Fruit fly (Drosophila melanogaster) whole organism, prepupa: ENCODE measurements around the gene Usp10.
"Not testable (repeated sequence)": the region's sequence is repeated elsewhere in the genome, so short reads cannot be mapped to it uniquely, and the experiment has no call there.

Experiments used
- Blimp-1 ChIP-seq: fragments of 200-800 bp; sonication (Bioruptor generic); optimal IDR thresholded peaks from 3 replicates; lab custom pipeline; 2017; ENCODE audit warnings: missing biosample characterization, missing genetic modification characterization, mild to moderate bottlenecking, moderate library complexity, missing genetic modification reagents
- CG10631 ChIP-seq: fragments of 200-800 bp; sonication (Bioruptor generic); optimal IDR thresholded peaks from 2 replicates; lab custom pipeline; 2016; ENCODE audit warnings: missing biosample characterization, missing genetic modification characterization
- CG10669 ChIP-seq: fragments of 200-800 bp; sonication (Bioruptor generic); optimal IDR thresholded peaks from 3 replicates; lab custom pipeline; 2018; ENCODE audit warnings: missing biosample characterization, mild to moderate bottlenecking, missing genetic modification characterization, moderate library complexity
- CG11762 ChIP-seq: fragments of 200-800 bp; sonication (Bioruptor generic); optimal IDR thresholded peaks from 3 replicates; lab custom pipeline; 2016; ENCODE audit warnings: missing biosample characterization, missing genetic modification characterization; ENCODE audit not compliant: insufficient read depth
- CG11902 ChIP-seq: fragments of 200-800 bp; sonication (Bioruptor generic); optimal IDR thresholded peaks from 3 replicates; lab custom pipeline; 2016; ENCODE audit warnings: missing biosample characterization, missing genetic modification characterization
- CG1621 ChIP-seq: fragments of 200-800 bp; sonication (Bioruptor generic); optimal IDR thresholded peaks from 3 replicates; lab custom pipeline; 2018; ENCODE audit warnings: missing biosample characterization, mild to moderate bottlenecking, missing genetic modification characterization
- CG16779 ChIP-seq: fragments of 200-800 bp; sonication (Bioruptor generic); optimal IDR thresholded peaks from 3 replicates; lab custom pipeline; 2017; ENCODE audit warnings: missing biosample characterization, mild to moderate bottlenecking, missing genetic modification characterization
- CG3032 ChIP-seq: fragments of 200-800 bp; optimal IDR thresholded peaks from 2 replicates; lab custom pipeline; 2019; ENCODE audit warnings: missing biosample characterization, mild to moderate bottlenecking, missing genetic modification characterization, moderate library complexity
- CG31627 ChIP-seq: fragments of 200-800 bp; sonication (Bioruptor generic); optimal IDR thresholded peaks from 3 replicates; lab custom pipeline; 2016; ENCODE audit warnings: missing biosample characterization, missing genetic modification characterization
- CG34406 ChIP-seq: fragments of 200-800 bp; sonication (Bioruptor generic); optimal IDR thresholded peaks from 3 replicates; lab custom pipeline; 2016; ENCODE audit warnings: missing biosample characterization, missing genetic modification characterization
- CG3919 ChIP-seq: fragments of 200-800 bp; sonication (Bioruptor generic); optimal IDR thresholded peaks from 3 replicates; lab custom pipeline; 2016; ENCODE audit warnings: missing biosample characterization, missing genetic modification characterization
- CG4318 ChIP-seq: fragments of 200-800 bp; sonication (Bioruptor generic); optimal IDR thresholded peaks from 3 replicates; lab custom pipeline; 2017; ENCODE audit warnings: missing biosample characterization, mild to moderate bottlenecking, missing genetic modification characterization
- CG6276 ChIP-seq: fragments of 200-800 bp; sonication (Bioruptor generic); optimal IDR thresholded peaks from 2 replicates; lab custom pipeline; 2017; ENCODE audit warnings: missing biosample characterization, mild to moderate bottlenecking, missing genetic modification characterization
- CG6792 ChIP-seq: fragments of 200-800 bp; sonication (Bioruptor generic); optimal IDR thresholded peaks from 3 replicates; lab custom pipeline; 2016; ENCODE audit warnings: missing biosample characterization, missing genetic modification characterization
- CG6808 ChIP-seq: fragments of 200-800 bp; sonication (Bioruptor generic); optimal IDR thresholded peaks from 3 replicates; lab custom pipeline; 2017; ENCODE audit warnings: missing biosample characterization, missing genetic modification characterization, mild to moderate bottlenecking, moderate library complexity, missing genetic modification reagents
- CG6854 ChIP-seq: fragments of 200-800 bp; sonication (Bioruptor generic); optimal IDR thresholded peaks from 2 replicates; lab custom pipeline; 2017; ENCODE audit warnings: missing biosample characterization, mild to moderate bottlenecking, missing genetic modification characterization
- CG7368 ChIP-seq: fragments of 200-800 bp; sonication (Bioruptor generic); optimal IDR thresholded peaks from 3 replicates; lab custom pipeline; 2016; ENCODE audit warnings: missing biosample characterization, missing genetic modification characterization
- CG8319 ChIP-seq: fragments of 200-800 bp; sonication (Bioruptor generic); optimal IDR thresholded peaks from 3 replicates; lab custom pipeline; 2016; ENCODE audit warnings: missing biosample characterization, missing genetic modification characterization
- CG8632 ChIP-seq: fragments of 200-800 bp; sonication (Bioruptor generic); optimal IDR thresholded peaks from 3 replicates; lab custom pipeline; 2016; ENCODE audit warnings: missing biosample characterization, missing genetic modification characterization
- CG9139 ChIP-seq: fragments of 200-800 bp; sonication (Bioruptor generic); optimal IDR thresholded peaks from 3 replicates; lab custom pipeline; 2017; ENCODE audit warnings: missing biosample characterization, mild to moderate bottlenecking, missing genetic modification characterization
- Eip75B ChIP-seq: fragments of 200-800 bp; sonication (Bioruptor generic); optimal IDR thresholded peaks from 3 replicates; lab custom pipeline; 2016; ENCODE audit warnings: missing biosample characterization, missing genetic modification characterization
- Eip93F ChIP-seq: fragments of 200-800 bp; sonication (Bioruptor generic); optimal IDR thresholded peaks from 2 replicates; lab custom pipeline; 2016; ENCODE audit warnings: missing biosample characterization, mild to moderate bottlenecking, missing genetic modification characterization
- Ets96B ChIP-seq: fragments of 200-800 bp; optimal IDR thresholded peaks from 2 replicates; lab custom pipeline; 2019; ENCODE audit warnings: missing biosample characterization, mild to moderate bottlenecking, missing genetic modification characterization, moderate library complexity
- Gug ChIP-seq: fragments of 200-800 bp; sonication (Bioruptor generic); IDR thresholded peaks from 2 replicates; pipeline ENCODE4 v1.3.6; 2022; ENCODE audit warnings: missing biosample characterization, missing genetic modification characterization
- Hr38 ChIP-seq: sonication (Bioruptor generic); optimal IDR thresholded peaks from 2 replicates; lab custom pipeline; 2016; ENCODE audit warnings: missing biosample characterization, missing genetic modification characterization
- Hr4 ChIP-seq: fragments of 200-800 bp; sonication (Bioruptor generic); optimal IDR thresholded peaks from 3 replicates; lab custom pipeline; 2016; ENCODE audit warnings: missing biosample characterization, missing genetic modification characterization
- Met ChIP-seq: fragments of 200-800 bp; sonication (Bioruptor generic); optimal IDR thresholded peaks from 3 replicates; lab custom pipeline; 2016; ENCODE audit warnings: missing biosample characterization, missing genetic modification characterization
- OdsH ChIP-seq: fragments of 200-800 bp; sonication (Bioruptor generic); optimal IDR thresholded peaks from 3 replicates; lab custom pipeline; 2016; ENCODE audit warnings: missing biosample characterization, missing genetic modification characterization
- Sox102F ChIP-seq: fragments of 200-800 bp; sonication (Bioruptor generic); optimal IDR thresholded peaks from 2 replicates; lab custom pipeline; 2016; ENCODE audit warnings: missing biosample characterization, mild to moderate bottlenecking, missing genetic modification characterization
- achi ChIP-seq: fragments of 200-800 bp; sonication (Bioruptor generic); optimal IDR thresholded peaks from 3 replicates; lab custom pipeline; 2016; ENCODE audit warnings: missing biosample characterization, missing genetic modification characterization
- acj6 ChIP-seq: fragments of 200-800 bp; sonication (Bioruptor generic); optimal IDR thresholded peaks from 3 replicates; lab custom pipeline; 2016; ENCODE audit warnings: missing biosample characterization, missing genetic modification characterization
- cyc ChIP-seq: fragments of 200-800 bp; sonication (Bioruptor generic); optimal IDR thresholded peaks from 3 replicates; lab custom pipeline; 2016; ENCODE audit warnings: missing biosample characterization, missing genetic modification characterization
- dac ChIP-seq: fragments of 200-800 bp; sonication (Bioruptor generic); optimal IDR thresholded peaks from 2 replicates; lab custom pipeline; 2017; ENCODE audit warnings: missing biosample characterization, mild to moderate bottlenecking, missing genetic modification characterization
- dsx ChIP-seq: fragments of 200-800 bp; optimal IDR thresholded peaks from 3 replicates; lab custom pipeline; 2019; ENCODE audit warnings: missing biosample characterization, mild to moderate bottlenecking, missing genetic modification characterization, moderate library complexity; ENCODE audit not compliant: poor library complexity, severe bottlenecking
- eg ChIP-seq: fragments of 200-800 bp; sonication (Bioruptor generic); IDR thresholded peaks from 3 replicates; pipeline ENCODE4 v1.3.6; 2022; ENCODE audit warnings: missing biosample characterization, missing genetic modification characterization
- lz ChIP-seq: fragments of 200-800 bp; sonication (Bioruptor generic); optimal IDR thresholded peaks from 3 replicates; lab custom pipeline; 2016; ENCODE audit warnings: missing biosample characterization, missing genetic modification characterization
- net ChIP-seq: fragments of 200-800 bp; sonication (Bioruptor generic); optimal IDR thresholded peaks from 3 replicates; lab custom pipeline; 2016; ENCODE audit warnings: missing biosample characterization, missing genetic modification characterization
- salr ChIP-seq, 2 experiments: fragments of 200-800 bp; sonication (Bioruptor generic); optimal IDR thresholded peaks; 3 replicates each; lab custom pipeline; 2016 to 2018; ENCODE audit warnings: missing biosample characterization in 2 of 2, missing genetic modification characterization in 2 of 2, mild to moderate bottlenecking in 1 of 2
- spab ChIP-seq: fragments of 200-800 bp; sonication (Bioruptor generic); optimal IDR thresholded peaks from 2 replicates; lab custom pipeline; 2017; ENCODE audit warnings: missing biosample characterization, mild to moderate bottlenecking, missing genetic modification characterization, missing genetic modification reagents
- ss ChIP-seq, 2 experiments: fragments of 200-800 bp; sonication (Bioruptor generic); optimal IDR thresholded peaks; 2 replicates in 1 of 2; 3 replicates in 1 of 2; lab custom pipeline; 2017 to 2018; ENCODE audit warnings: mild to moderate bottlenecking in 2 of 2, missing biosample characterization in 2 of 2, missing genetic modification characterization in 2 of 2, moderate library complexity in 1 of 2
- vri ChIP-seq: fragments of 200-800 bp; sonication (Bioruptor generic); optimal IDR thresholded peaks from 3 replicates; lab custom pipeline; 2016; ENCODE audit warnings: missing biosample characterization, mild to moderate bottlenecking, missing genetic modification characterization

Gene Usp10

DNA sequence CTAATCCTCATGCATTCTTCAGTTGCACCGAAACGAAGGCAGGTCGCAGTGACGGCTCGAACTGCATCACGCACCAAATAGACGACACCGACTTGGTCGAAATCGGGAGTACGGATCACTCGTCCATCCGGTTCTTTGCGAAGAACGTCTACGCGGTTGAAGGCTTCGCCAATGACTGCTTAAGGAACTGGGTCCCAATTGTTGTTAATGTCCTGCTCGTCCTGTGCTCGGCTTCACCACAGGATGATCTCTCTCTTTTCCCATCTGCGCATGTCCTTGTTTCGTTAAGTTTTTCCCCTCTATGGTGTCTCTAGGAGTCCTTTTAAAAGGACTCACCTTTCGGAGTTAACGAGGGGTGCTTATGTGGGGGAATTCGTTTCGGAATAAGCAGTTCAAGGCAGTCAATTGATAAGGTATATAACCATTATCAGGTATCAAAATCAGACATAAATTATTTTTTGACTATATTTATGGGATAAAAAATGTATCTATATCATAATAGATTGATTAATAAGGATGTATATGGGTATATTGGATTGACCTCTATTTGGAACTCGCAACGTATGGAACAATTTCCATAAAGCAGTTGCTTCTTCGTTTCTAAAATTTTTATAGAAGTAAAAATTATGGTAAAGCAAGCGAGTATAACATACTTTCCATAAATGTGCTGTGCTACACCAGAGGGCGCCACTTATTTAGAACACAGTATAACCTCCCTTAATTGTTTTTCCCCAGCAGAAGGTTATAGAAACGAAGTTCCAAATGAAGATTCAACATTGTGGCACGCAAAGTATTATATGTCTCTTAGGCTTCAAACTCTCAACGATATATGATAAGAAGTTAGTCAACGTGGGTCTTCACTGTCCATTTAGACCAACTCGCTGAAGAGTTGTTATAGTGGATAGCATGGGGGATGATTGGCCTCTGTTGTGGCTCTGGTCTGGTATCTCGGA, 14.4 kb upstream of the Usp10 start, which contains the start of gene dpr20 (continued):
- peak; percentile 53 for TF ChIP-seq CG9139 (GFP tag; lab: Kevin White, UChicago)
- peak; percentile 61 for TF ChIP-seq lz (GFP tag; lab: Kevin White, UChicago)
- peak; percentile 77 for TF ChIP-seq OdsH (GFP tag; lab: Kevin White, UChicago)
- peak; percentile 38 to 55 for TF ChIP-seq salr (GFP tag; optimal IDR thresholded peaks at IDR 0.05; lab: Kevin White, UChicago)
- TF ChIP-seq Gug = peak; percentile 86
- TF ChIP-seq CG16779 (tag; lab: Kevin White, UChicago) = peak; percentile 32
- TF ChIP-seq acj6 (GFP tag; lab: Kevin White, UChicago) = peak; percentile 69
- peak; percentile 87 for TF ChIP-seq CG3919 (GFP tag; lab: Kevin White, UChicago)
- TF ChIP-seq CG34406 (GFP tag; lab: Kevin White, UChicago) = peak; percentile 44
- TF ChIP-seq CG4318 = peak; percentile 61
- peak; percentile 74 for TF ChIP-seq CG1621
- peak; percentile 65 for TF ChIP-seq CG10631 (GFP tag; lab: Kevin White, UChicago)
- TF ChIP-seq Hr38 (GFP tag; lab: Kevin White, UChicago) = no peak

DNA sequence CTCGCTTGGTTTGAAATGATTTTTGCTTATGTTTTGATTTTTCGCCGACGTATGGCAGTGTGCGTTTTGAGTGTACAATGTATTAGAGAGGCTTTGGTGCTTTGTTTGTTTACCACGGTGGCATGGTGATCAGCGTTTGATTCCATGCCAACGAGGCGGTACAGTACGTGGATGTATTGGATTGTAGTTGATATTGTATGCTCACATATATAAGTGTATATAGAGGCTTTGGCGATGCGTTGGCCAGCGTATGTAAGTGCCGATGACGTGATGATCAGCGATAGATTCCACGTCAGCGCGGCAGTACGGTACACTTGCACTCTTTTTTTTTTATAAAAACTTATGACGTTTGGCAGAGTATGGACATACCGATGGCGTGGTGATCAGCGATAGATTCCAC, 6.6 kb upstream of the Usp10 start, which contains the start of gene CG12502:
TSS of gene CG12502 (plus strand) at position 301 of the 400 bp plus-strand sequence.
- not testable (repeated sequence) for TF ChIP-seq Blimp-1, CG6854, Eip75B

- TF ChIP-seq CG6808 (GFP tag; lab: Kevin White, UChicago) (no peak), Hr38 (GFP tag; lab: Kevin White, UChicago) (no peak), vri (no peak), Met (GFP tag; lab: Kevin White, UChicago) (no peak), ss (GFP tag; optimal IDR thresholded peaks at IDR 0.05; lab: Kevin White, UChicago) (no peak), CG6276 (GFP tag; lab: Kevin White, UChicago) (no peak), CG34406 (GFP tag; lab: Kevin White, UChicago) (no peak), CG8632 (GFP tag; lab: Kevin White, UChicago) (no peak), CG7368 (GFP tag; lab: Kevin White, UChicago) (no peak), achi (no peak), CG10669 (GFP tag; lab: Kevin White, UChicago) (no peak), Sox102F (GFP tag; lab: Kevin White, UChicago) (no peak), CG8319 (GFP tag; lab: Kevin White, UChicago) (no peak), Eip93F (GFP tag; lab: Kevin White, UChicago) (no peak), CG10631 (GFP tag; lab: Kevin White, UChicago) (no peak), CG4318 (no peak), Blimp-1 (no peak), CG16779 (tag; lab: Kevin White, UChicago) (no peak)
These were observed 2.9 kb upstream of the Usp10 start for dm6 chr3L:868800-869199.

- TF ChIP-seq dsx = no peak
- peak; percentile 21 for TF ChIP-seq CG10669 (GFP tag; lab: Kevin White, UChicago)
- peak; percentile 22 for TF ChIP-seq Ets96B (tag; lab: Kevin White, UChicago)
- TF ChIP-seq cyc (GFP tag; lab: Kevin White, UChicago) = peak; percentile 52
- no peak for TF ChIP-seq spab (GFP tag; lab: Kevin White, UChicago)
- TF ChIP-seq CG3032 (tag; lab: Kevin White, UChicago) = peak; percentile 5
- TF ChIP-seq Met (GFP tag; lab: Kevin White, UChicago) = peak; percentile 50
- TF ChIP-seq OdsH (GFP tag; lab: Kevin White, UChicago) = peak; percentile 59
- TF ChIP-seq CG6792 (GFP tag; lab: Kevin White, UChicago) = peak; percentile 19
- peak; percentile 61 for TF ChIP-seq CG31627
- TF ChIP-seq Sox102F (GFP tag; lab: Kevin White, UChicago) = peak; percentile 26
- peak; percentile 32; the same call in 1 of the 2 replicates for TF ChIP-seq Gug
- peak; percentile 30 for TF ChIP-seq CG11762 (GFP tag; lab: Kevin White, UChicago)
- TF ChIP-seq net (GFP tag; lab: Kevin White, UChicago) = peak; percentile 30
- TF ChIP-seq CG11902 (GFP tag; lab: Kevin White, UChicago) = no peak
- TF ChIP-seq CG7368 (GFP tag; lab: Kevin White, UChicago) = peak; percentile 41
- TF ChIP-seq CG10631 (GFP tag; lab: Kevin White, UChicago) = peak; percentile 62
- TF ChIP-seq eg = peak; percentile 59; the same call in 2 of the 3 replicates
- TF ChIP-seq Hr4 (GFP tag; lab: Kevin White, UChicago) = peak; percentile 45
- peak; percentile 12 for TF ChIP-seq dac
- TF ChIP-seq vri = peak; percentile 22
These were observed 782 bp downstream of the Usp10 start for dm6 chr3L:872389-872972.
